Worm (Caenorhabditis elegans) whole organism, midembryonic: ENCODE data around the gene nhr-16.

Experiments used
- cog-1 ChIP-seq: sonication (generic microtip); optimal IDR thresholded peaks from 2 replicates; lab custom pipeline; 2016; ENCODE audit warnings: missing genetic modification characterization, missing compliant biosample characterization
- tab-1 ChIP-seq: fragments of 200-800 bp; sonication (Bioruptor generic); IDR thresholded peaks from 2 replicates; pipeline ENCODE4 v1.3.6; 2022; ENCODE audit warnings: missing genetic modification characterization, missing compliant biosample characterization
- ztf-23 ChIP-seq: fragments of 200-800 bp; sonication (Bioruptor generic); IDR thresholded peaks from 2 replicates; pipeline ENCODE4 v1.3.6; 2022; ENCODE audit warnings: missing genetic modification reagents, missing genetic modification characterization, missing compliant biosample characterization

DNA sequence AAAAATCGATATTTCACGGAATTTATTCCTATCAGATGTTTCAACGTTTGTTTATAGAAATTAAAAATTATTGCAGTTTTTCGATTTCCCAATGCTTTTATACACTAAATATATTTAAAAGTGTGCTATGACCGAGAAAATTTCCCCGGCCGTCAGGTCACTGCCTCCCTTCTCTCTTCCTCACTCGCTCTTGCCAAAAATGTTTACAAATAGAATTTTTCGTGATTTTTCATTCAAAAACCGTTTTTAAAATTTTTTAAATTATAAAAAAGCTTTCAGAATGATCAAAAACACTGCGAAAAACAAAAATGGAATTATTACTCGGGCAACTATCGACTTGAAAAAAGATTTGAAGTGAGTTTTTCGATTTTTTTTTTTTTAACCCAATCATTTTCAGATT is 22.2 kb downstream of the nhr-16 start, which contains the start of the genes T12C9.7 and vps-18:
- no peak for TF ChIP-seq cog-1 (tag; lab: Kevin White, UChicago)
- TF ChIP-seq tab-1 (GFP tag; lab: Robert Waterston, UW), result no peak
- no peak for TF ChIP-seq ztf-23 (GFP tag; lab: Robert Waterston, UW)
